Fruit fly (Drosophila melanogaster) whole organism, embryonic: ENCODE data around the gene UQCR-C1.

Source experiments
- Asciz ChIP-seq: fragments of 200-800 bp; sonication (Bioruptor generic); optimal IDR thresholded peaks from 2 replicates; lab custom pipeline; 2017; ENCODE audit warnings: missing biosample characterization, mild to moderate bottlenecking, missing genetic modification characterization, missing genetic modification reagents
- B-H2 ChIP-seq: fragments of 200-800 bp; sonication (Bioruptor generic); optimal IDR thresholded peaks from 2 replicates; lab custom pipeline; 2018; ENCODE audit warnings: missing biosample characterization, mild to moderate bottlenecking, missing genetic modification characterization
- Blimp-1 ChIP-seq: fragments of 200-800 bp; sonication (Bioruptor generic); optimal IDR thresholded peaks from 3 replicates; lab custom pipeline; 2018; ENCODE audit warnings: missing biosample characterization, missing genetic modification characterization, mild to moderate bottlenecking, moderate library complexity, missing genetic modification reagents
- CG10543 ChIP-seq: fragments of 200-800 bp; sonication (Bioruptor generic); optimal IDR thresholded peaks from 3 replicates; lab custom pipeline; 2017; ENCODE audit warnings: missing biosample characterization, mild to moderate bottlenecking, missing genetic modification characterization, moderate library complexity
- CG11247 ChIP-seq: fragments of 200-800 bp; sonication (Bioruptor generic); IDR thresholded peaks from 2 replicates; pipeline ENCODE4 v1.3.6; 2022; ENCODE audit warnings: missing biosample characterization, missing genetic modification characterization
- CG11398 ChIP-seq: fragments of 200-800 bp; sonication (Bioruptor generic); optimal IDR thresholded peaks from 2 replicates; lab custom pipeline; 2016; ENCODE audit warnings: missing biosample characterization, missing genetic modification characterization
- CG11504 ChIP-seq: fragments of 200-800 bp; sonication (Bioruptor generic); optimal IDR thresholded peaks from 3 replicates; lab custom pipeline; 2019; ENCODE audit warnings: missing biosample characterization, mild to moderate bottlenecking, missing genetic modification characterization, moderate library complexity
- CG11723 ChIP-seq: fragments of 200-800 bp; sonication (Bioruptor generic); optimal IDR thresholded peaks from 2 replicates; lab custom pipeline; 2017; ENCODE audit warnings: missing biosample characterization, mild to moderate bottlenecking, missing genetic modification characterization
- CG13775 ChIP-seq: fragments of 200-800 bp; sonication (Bioruptor generic); optimal IDR thresholded peaks from 3 replicates; lab custom pipeline; 2017; ENCODE audit warnings: missing biosample characterization, mild to moderate bottlenecking, missing genetic modification characterization
- CG15479 ChIP-seq: fragments of 200-800 bp; sonication (Bioruptor generic); optimal IDR thresholded peaks from 3 replicates; lab custom pipeline; 2019; ENCODE audit warnings: missing biosample characterization, mild to moderate bottlenecking, missing genetic modification characterization, moderate library complexity
- CG15696 ChIP-seq: fragments of 200-800 bp; sonication (Bioruptor generic); optimal IDR thresholded peaks from 2 replicates; lab custom pipeline; 2019; ENCODE audit warnings: missing biosample characterization, mild to moderate bottlenecking, missing genetic modification characterization, moderate library complexity
- CG17568 ChIP-seq: fragments of 200-800 bp; sonication (Bioruptor generic); optimal IDR thresholded peaks from 2 replicates; lab custom pipeline; 2018; ENCODE audit warnings: missing biosample characterization, mild to moderate bottlenecking, missing genetic modification characterization, moderate library complexity
- CG17802 ChIP-seq: fragments of 200-800 bp; sonication (Bioruptor generic); optimal IDR thresholded peaks from 2 replicates; lab custom pipeline; 2018; ENCODE audit warnings: missing biosample characterization, mild to moderate bottlenecking, missing genetic modification characterization, moderate library complexity
- CG32532 ChIP-seq: fragments of 200-800 bp; sonication (Bioruptor generic); IDR thresholded peaks from 2 replicates; pipeline ENCODE4 v1.3.6; 2022; ENCODE audit warnings: missing biosample characterization, missing genetic modification characterization
- CG3847 ChIP-seq: fragments of 200-800 bp; sonication (Bioruptor generic); IDR thresholded peaks from 2 replicates; pipeline ENCODE4 v1.3.6; 2022; ENCODE audit warnings: missing biosample characterization, missing genetic modification characterization
- CG3995 ChIP-seq: fragments of 200-800 bp; sonication (Bioruptor generic); optimal IDR thresholded peaks from 3 replicates; lab custom pipeline; 2016; ENCODE audit warnings: missing biosample characterization, missing genetic modification characterization
- CG4282 ChIP-seq: fragments of 200-800 bp; sonication (Bioruptor generic); optimal IDR thresholded peaks from 2 replicates; lab custom pipeline; 2016; ENCODE audit warnings: missing biosample characterization, missing genetic modification characterization
- CG7928 ChIP-seq: fragments of 200-800 bp; sonication (Bioruptor generic); optimal IDR thresholded peaks from 2 replicates; lab custom pipeline; 2017; ENCODE audit warnings: missing biosample characterization, mild to moderate bottlenecking, missing genetic modification characterization
- CG8290 ChIP-seq, 3 experiments: fragments of 200-800 bp; sonication (Bioruptor generic); optimal IDR thresholded peaks; 2 replicates each; lab custom pipeline; 2016 to 2019; ENCODE audit warnings: missing biosample characterization in 3 of 3, missing genetic modification characterization in 3 of 3, mild to moderate bottlenecking in 2 of 3, moderate library complexity in 1 of 3
- Camta ChIP-seq: fragments of 200-800 bp; sonication (Bioruptor generic); optimal IDR thresholded peaks from 2 replicates; lab custom pipeline; 2016; ENCODE audit warnings: missing biosample characterization, missing genetic modification characterization
- Dad ChIP-seq: fragments of 200-800 bp; sonication (Bioruptor generic); optimal IDR thresholded peaks from 3 replicates; lab custom pipeline; 2016; ENCODE audit warnings: missing biosample characterization, missing genetic modification characterization
- Dp ChIP-seq: fragments of 200-800 bp; sonication (Bioruptor generic); optimal IDR thresholded peaks from 2 replicates; lab custom pipeline; 2018; ENCODE audit warnings: missing biosample characterization, mild to moderate bottlenecking, missing genetic modification characterization, moderate library complexity
- HLH3B ChIP-seq: fragments of 200-800 bp; sonication (Bioruptor generic); IDR thresholded peaks from 2 replicates; pipeline ENCODE4 v1.3.6; 2022; ENCODE audit warnings: missing biosample characterization, missing genetic modification characterization
- Hmx ChIP-seq: fragments of 200-800 bp; sonication (Bioruptor generic); optimal IDR thresholded peaks from 2 replicates; lab custom pipeline; 2016; ENCODE audit warnings: missing biosample characterization, missing genetic modification characterization
- Hr3 ChIP-seq: fragments of 200-800 bp; sonication (Bioruptor generic); optimal IDR thresholded peaks from 3 replicates; lab custom pipeline; 2016; ENCODE audit warnings: missing biosample characterization, missing genetic modification characterization
- PHDP ChIP-seq: fragments of 200-800 bp; sonication (Bioruptor generic); optimal IDR thresholded peaks from 3 replicates; lab custom pipeline; 2018; ENCODE audit warnings: missing biosample characterization, mild to moderate bottlenecking, missing genetic modification characterization, moderate library complexity
- Ptx1 ChIP-seq: fragments of 200-800 bp; sonication (Bioruptor generic); IDR thresholded peaks from 2 replicates; pipeline ENCODE4 v1.3.6; 2022; ENCODE audit warnings: missing biosample characterization, missing genetic modification characterization
- Sox102F ChIP-seq: fragments of 200-800 bp; sonication (Bioruptor generic); optimal IDR thresholded peaks from 2 replicates; lab custom pipeline; 2018; ENCODE audit warnings: missing biosample characterization, mild to moderate bottlenecking, missing genetic modification characterization, moderate library complexity
- br ChIP-seq: fragments of >200 bp; optimal IDR thresholded peaks from 2 replicates; lab custom pipeline; 2017
- bsh ChIP-seq, 2 experiments: fragments of 200-800 bp; sonication (Bioruptor generic); optimal IDR thresholded peaks; 2 replicates each; lab custom pipeline; 2017 to 2018; ENCODE audit warnings: mild to moderate bottlenecking in 2 of 2, missing biosample characterization in 2 of 2, missing genetic modification characterization in 2 of 2, moderate library complexity in 1 of 2
- chinmo ChIP-seq: fragments of 200-800 bp; sonication (Bioruptor generic); IDR thresholded peaks from 4 replicates; pipeline ENCODE4 v1.3.6; 2022; ENCODE audit warnings: missing biosample characterization, missing genetic modification characterization; ENCODE audit not compliant: partially characterized antibody
- crol ChIP-seq: fragments of 200-800 bp; sonication (Bioruptor generic); IDR thresholded peaks from 2 replicates; pipeline ENCODE4 v1.3.6; 2022; ENCODE audit warnings: missing biosample characterization, missing genetic modification characterization
- cwo ChIP-seq: fragments of 200-800 bp; sonication (Bioruptor generic); optimal IDR thresholded peaks from 3 replicates; lab custom pipeline; 2017; ENCODE audit warnings: missing biosample characterization, missing genetic modification characterization, mild to moderate bottlenecking, moderate library complexity, missing genetic modification reagents
- dati ChIP-seq: fragments of 200-800 bp; sonication (Bioruptor generic); IDR thresholded peaks from 2 replicates; pipeline ENCODE4 v1.3.6; 2022; ENCODE audit warnings: missing biosample characterization, missing genetic modification characterization
- esg ChIP-seq: fragments of 200-800 bp; sonication (Bioruptor generic); conservative IDR thresholded peaks from 2 replicates; pipeline ENCODE4 v1.3.6; 2022; ENCODE audit warnings: missing biosample characterization, missing genetic modification characterization
- fd64A ChIP-seq: fragments of 200-800 bp; sonication (Bioruptor generic); optimal IDR thresholded peaks from 3 replicates; lab custom pipeline; 2018; ENCODE audit warnings: missing biosample characterization, mild to moderate bottlenecking, missing genetic modification characterization
- fru ChIP-seq: fragments of >200 bp; optimal IDR thresholded peaks from 2 replicates; lab custom pipeline; 2017
- gfzf ChIP-seq: fragments of 200-800 bp; sonication (Bioruptor generic); optimal IDR thresholded peaks from 2 replicates; lab custom pipeline; 2016; ENCODE audit warnings: missing biosample characterization, mild to moderate bottlenecking, missing genetic modification characterization, moderate library complexity
- grau ChIP-seq: fragments of 200-800 bp; optimal IDR thresholded peaks from 3 replicates; lab custom pipeline; 2019; ENCODE audit warnings: missing biosample characterization, mild to moderate bottlenecking, missing genetic modification characterization, moderate library complexity
- hbn ChIP-seq: fragments of 200-800 bp; sonication (Bioruptor generic); IDR thresholded peaks from 2 replicates; pipeline ENCODE4 v1.3.6; 2022; ENCODE audit warnings: missing biosample characterization, missing genetic modification characterization; ENCODE audit not compliant: partially characterized antibody
- lmd ChIP-seq: fragments of 200-800 bp; sonication (Bioruptor generic); IDR thresholded peaks from 2 replicates; pipeline ENCODE4 v1.3.6; 2022; ENCODE audit warnings: missing biosample characterization, missing genetic modification characterization
- mld ChIP-seq: fragments of 200-800 bp; sonication (Bioruptor generic); IDR thresholded peaks from 3 replicates; pipeline ENCODE4 v1.3.6; 2022; ENCODE audit warnings: missing biosample characterization, missing genetic modification characterization; ENCODE audit not compliant: partially characterized antibody
- nerfin-2 ChIP-seq: fragments of 200-800 bp; sonication (Bioruptor generic); IDR thresholded peaks from 2 replicates; pipeline ENCODE4 v1.3.6; 2022; ENCODE audit warnings: missing biosample characterization, missing genetic modification characterization; ENCODE audit not compliant: partially characterized antibody
- otp ChIP-seq: fragments of 200-800 bp; sonication (Bioruptor generic); IDR thresholded peaks from 3 replicates; pipeline ENCODE4, ENCODE4 v1.3.6; 2022; ENCODE audit warnings: missing biosample characterization, missing genetic modification characterization
- p53 ChIP-seq: fragments of 200-800 bp; sonication (Bioruptor generic); optimal IDR thresholded peaks from 2 replicates; lab custom pipeline; 2016; ENCODE audit warnings: missing biosample characterization, missing genetic modification characterization
- pb ChIP-seq: fragments of 200-800 bp; sonication (Bioruptor generic); optimal IDR thresholded peaks from 3 replicates; lab custom pipeline; 2016; ENCODE audit warnings: missing biosample characterization, missing genetic modification characterization
- stc ChIP-seq: fragments of 200-800 bp; sonication (Bioruptor generic); IDR thresholded peaks from 2 replicates; pipeline ENCODE4 v1.3.6; 2022; ENCODE audit warnings: missing biosample characterization, missing genetic modification characterization
- sug ChIP-seq: fragments of 200-800 bp; optimal IDR thresholded peaks from 2 replicates; lab custom pipeline; 2019; ENCODE audit warnings: missing biosample characterization, mild to moderate bottlenecking, missing genetic modification characterization, moderate library complexity
- tio ChIP-seq: fragments of 200-800 bp; sonication (Bioruptor generic); optimal IDR thresholded peaks from 2 replicates; lab custom pipeline; 2017; ENCODE audit warnings: missing biosample characterization, missing genetic modification characterization, inconsistent platforms
- vfl ChIP-seq: fragments of 200-800 bp; sonication (Bioruptor generic); optimal IDR thresholded peaks from 2 replicates; lab custom pipeline; 2016; ENCODE audit warnings: missing biosample characterization, missing genetic modification characterization

Gene UQCR-C1

DNA sequence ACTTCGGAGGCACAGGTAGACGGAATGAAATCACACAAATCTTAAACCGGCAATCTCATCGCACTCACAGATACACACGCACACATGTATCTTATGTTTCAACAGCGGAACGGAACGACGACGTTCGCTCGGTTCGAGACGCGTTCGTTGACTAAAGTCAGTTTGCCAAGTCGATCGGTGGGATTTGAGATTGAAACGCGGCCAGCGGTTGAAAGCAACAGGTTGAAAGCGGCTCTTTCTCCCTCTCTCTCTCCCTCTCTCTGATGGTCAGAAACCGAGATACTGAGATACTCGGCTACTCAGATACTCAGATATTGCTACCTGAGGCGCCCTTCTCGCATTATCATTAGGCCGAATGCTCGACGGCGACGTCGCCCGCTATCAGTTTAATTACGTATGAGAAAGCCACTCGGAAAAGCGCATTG, 36.3 kb upstream of the UQCR-C1 start (continued):
- TF ChIP-seq mld (GFP tag; lab: Robert Waterston, UW) (no peak), B-H2 (GFP tag; lab: Kevin White, UChicago) (peak; percentile 72), Sox102F (no peak), otp (peak; percentile 20; the same call in 1 of the 3 replicates), CG32532 (GFP tag; lab: Robert Waterston, UW) (peak; percentile 86; the same call in 1 of the 2 replicates), CG7928 (no peak), CG17802 (tag; lab: Kevin White, UChicago) (no peak), HLH3B (GFP tag; lab: Robert Waterston, UW) (no peak; the same call in 1 of the 2 replicates), CG3995 (GFP tag; lab: Kevin White, UChicago) (peak; percentile 31), CG17568 (GFP tag; lab: Kevin White, UChicago) (peak; percentile 63), CG11247 (GFP tag; lab: Robert Waterston, UW) (no peak), br (lab: Kevin White, UChicago) (no peak), nerfin-2 (GFP tag; lab: Robert Waterston, UW) (no peak), hbn (GFP tag; lab: Robert Waterston, UW) (no peak), cwo (GFP tag; lab: Kevin White, UChicago) (peak; percentile 36), CG8290 (GFP tag; optimal IDR thresholded peaks at IDR 0.05; lab: Kevin White, UChicago) (no peak), CG8290 (tag; optimal IDR thresholded peaks at IDR 0.05; lab: Kevin White, UChicago) (peak in 1 of 2 experiments; percentile 64), Hmx (GFP tag; lab: Kevin White, UChicago) (no peak), Blimp-1 (GFP tag; lab: Kevin White, UChicago) (peak; percentile 30), tio (GFP tag; lab: Kevin White, UChicago) (no peak), PHDP (tag; lab: Kevin White, UChicago) (peak; percentile 63), fru (lab: Kevin White, UChicago) (no peak), bsh (GFP tag; optimal IDR thresholded peaks at IDR 0.05; lab: Kevin White, UChicago) (peak in 1 of 2 experiments; percentile 42), chinmo (GFP tag; lab: Robert Waterston, UW) (peak; percentile 89; the same call in 2 of the 4 replicates), CG13775 (peak; percentile 44), Dad (GFP tag; lab: Kevin White, UChicago) (no peak), Dp (no peak), CG4282 (GFP tag; lab: Kevin White, UChicago) (peak; percentile 33), CG11504 (no peak), CG3847 (no peak; the same call in 1 of the 2 replicates), fd64A (GFP tag; lab: Kevin White, UChicago) (peak; percentile 44), CG15479 (GFP tag; lab: Kevin White, UChicago) (peak; percentile 57), CG11723 (peak; percentile 53), lmd (GFP tag; lab: Robert Waterston, UW) (no peak), Ptx1 (GFP tag; lab: Robert Waterston, UW) (no peak), crol (GFP tag; lab: Robert Waterston, UW) (0 out of 2 replicates have a peak, but pooled peaks have one; percentile 12), stc (peak; percentile 24; the same call in 1 of the 2 replicates), grau (tag; lab: Kevin White, UChicago) (peak; percentile 26), Hr3 (GFP tag; lab: Kevin White, UChicago) (no peak), sug (tag; lab: Kevin White, UChicago) (peak; percentile 38), dati (GFP tag; lab: Robert Waterston, UW) (no peak), CG10543 (GFP tag; lab: Kevin White, UChicago) (peak; percentile 79), CG15696 (tag; lab: Kevin White, UChicago) (no peak), pb (GFP tag; lab: Kevin White, UChicago) (peak; percentile 41), p53 (GFP tag; lab: Kevin White, UChicago) (no peak), Asciz (peak; percentile 7), esg (no peak), vfl (GFP tag; lab: Kevin White, UChicago) (peak; percentile 66), gfzf (GFP tag; lab: Kevin White, UChicago) (no peak), CG11398 (no peak), Camta (GFP tag; lab: Kevin White, UChicago) (peak; percentile 32)
